Worm (Caenorhabditis elegans) whole organism, late embryonic: ENCODE data around the gene cct-2.

Source experiments
- K02D7.2 ChIP-seq: sonication (generic microtip); optimal IDR thresholded peaks from 2 replicates; lab custom pipeline; 2017; ENCODE audit warnings: mild to moderate bottlenecking, missing genetic modification characterization, missing compliant biosample characterization
- K09A11.1 ChIP-seq: sonication (generic microtip); optimal IDR thresholded peaks from 2 replicates; lab custom pipeline; 2017; ENCODE audit warnings: antibody characterized with exemption, mild to moderate bottlenecking, missing genetic modification characterization, missing compliant biosample characterization; ENCODE audit not compliant: insufficient read depth
- ceh-18 ChIP-seq: sonication (generic microtip); optimal IDR thresholded peaks from 2 replicates; lab custom pipeline; 2016; ENCODE audit warnings: missing genetic modification characterization, missing compliant biosample characterization
- ceh-19 ChIP-seq: fragments of 200-800 bp; sonication (Bioruptor generic); optimal IDR thresholded peaks from 2 replicates; lab custom pipeline; 2018; ENCODE audit warnings: mild to moderate bottlenecking, missing genetic modification characterization, missing compliant biosample characterization
- ceh-2 ChIP-seq: sonication (generic microtip); optimal IDR thresholded peaks from 2 replicates; lab custom pipeline; 2016; ENCODE audit warnings: missing genotype, missing genetic modification characterization, missing compliant biosample characterization
- ceh-22 ChIP-seq: sonication (generic microtip); optimal IDR thresholded peaks from 2 replicates; lab custom pipeline; 2017; ENCODE audit warnings: missing biosample characterization, missing genetic modification characterization
- ceh-24 ChIP-seq: sonication (generic microtip); optimal IDR thresholded peaks from 2 replicates; lab custom pipeline; 2016; ENCODE audit warnings: mild to moderate bottlenecking, missing genetic modification characterization, missing compliant biosample characterization
- ceh-45 ChIP-seq: fragments of 200-800 bp; sonication (Bioruptor generic); IDR thresholded peaks from 2 replicates; pipeline ENCODE4 v1.3.6; 2022; ENCODE audit warnings: missing genetic modification reagents, missing genetic modification characterization, missing compliant biosample characterization
- dmd-4 ChIP-seq: sonication (generic microtip); optimal IDR thresholded peaks from 2 replicates; lab custom pipeline; 2016; ENCODE audit warnings: borderline replicate concordance, missing genetic modification characterization, missing compliant biosample characterization
- elt-2 ChIP-seq: sonication (generic microtip); optimal IDR thresholded peaks from 2 replicates; lab custom pipeline; 2016; ENCODE audit warnings: missing genetic modification reagents, missing genetic modification characterization, missing compliant biosample characterization
- ets-4 ChIP-seq: sonication (generic microtip); optimal IDR thresholded peaks from 2 replicates; lab custom pipeline; 2016; ENCODE audit warnings: missing genetic modification characterization, missing compliant biosample characterization
- eyg-1 ChIP-seq: sonication (generic microtip); optimal IDR thresholded peaks from 2 replicates; lab custom pipeline; 2016; ENCODE audit warnings: missing genotype, missing genetic modification characterization, missing compliant biosample characterization
- gmeb-2 ChIP-seq: sonication (generic microtip); optimal IDR thresholded peaks from 2 replicates; lab custom pipeline; 2016; ENCODE audit warnings: missing genetic modification characterization, inconsistent platforms, missing compliant biosample characterization
- hlh-13 ChIP-seq: fragments of 200-800 bp; sonication (Bioruptor generic); optimal IDR thresholded peaks from 2 replicates; lab custom pipeline; 2018; ENCODE audit warnings: mild to moderate bottlenecking, missing genetic modification characterization, missing compliant biosample characterization
- lin-11 ChIP-seq: fragments of 200-800 bp; sonication (Bioruptor generic); optimal IDR thresholded peaks from 2 replicates; lab custom pipeline; 2018; ENCODE audit warnings: mild to moderate bottlenecking, missing genetic modification characterization, missing compliant biosample characterization
- nhr-11 ChIP-seq: fragments of 150-350 bp; optimal IDR thresholded peaks from 2 replicates; lab custom pipeline; 2014; ENCODE audit warnings: missing biosample characterization, missing genetic modification characterization
- nhr-232 ChIP-seq: sonication (generic microtip); optimal IDR thresholded peaks from 2 replicates; lab custom pipeline; 2016; ENCODE audit warnings: missing genetic modification characterization, missing compliant biosample characterization
- npax-4 ChIP-seq: sonication (generic microtip); optimal IDR thresholded peaks from 2 replicates; lab custom pipeline; 2016; ENCODE audit warnings: missing genetic modification characterization, missing compliant biosample characterization
- pag-3 ChIP-seq: sonication (generic microtip); optimal IDR thresholded peaks from 2 replicates; lab custom pipeline; 2016; ENCODE audit warnings: missing compliant biosample characterization, missing genetic modification characterization, borderline replicate concordance
- pat-9 ChIP-seq: fragments of 200-800 bp; sonication (Bioruptor generic); optimal IDR thresholded peaks from 2 replicates; lab custom pipeline; 2018; ENCODE audit warnings: mild to moderate bottlenecking, missing genetic modification characterization, moderate library complexity, missing compliant biosample characterization
- pax-1 ChIP-seq: fragments of 150-350 bp; optimal IDR thresholded peaks from 2 replicates; lab custom pipeline; 2014; ENCODE audit warnings: missing biosample characterization, missing genetic modification characterization
- pha-4 ChIP-seq: fragments of 150-350 bp; optimal IDR thresholded peaks from 2 replicates; lab custom pipeline; 2018; ENCODE audit warnings: missing biosample characterization, missing genetic modification reagents, missing genetic modification characterization
- rnt-1 ChIP-seq: sonication (generic microtip); optimal IDR thresholded peaks from 2 replicates; lab custom pipeline; 2016; ENCODE audit warnings: missing genetic modification characterization, missing compliant biosample characterization
- sdc-2 ChIP-seq: sonication (generic microtip); optimal IDR thresholded peaks from 2 replicates; lab custom pipeline; 2016; ENCODE audit warnings: missing genotype, missing genetic modification characterization, missing compliant biosample characterization
- sox-2 ChIP-seq: fragments of 200-800 bp; sonication (Bioruptor generic); IDR thresholded peaks from 2 replicates; pipeline ENCODE4 v1.3.6; 2022; ENCODE audit warnings: missing genetic modification reagents, missing genetic modification characterization, missing compliant biosample characterization
- tbx-7 ChIP-seq: sonication (generic microtip); optimal IDR thresholded peaks from 2 replicates; lab custom pipeline; 2016; ENCODE audit warnings: missing genotype, missing genetic modification characterization, missing compliant biosample characterization
- ttx-3 ChIP-seq: sonication (generic microtip); optimal IDR thresholded peaks from 2 replicates; lab custom pipeline; 2016; ENCODE audit warnings: missing genetic modification reagents, missing genetic modification characterization, missing compliant biosample characterization
- unc-42 ChIP-seq: sonication (generic microtip); optimal IDR thresholded peaks from 2 replicates; lab custom pipeline; 2016; ENCODE audit warnings: missing genotype, missing genetic modification characterization, missing compliant biosample characterization
- unc-55 ChIP-seq: sonication (generic microtip); optimal IDR thresholded peaks from 2 replicates; lab custom pipeline; 2017; ENCODE audit warnings: missing biosample characterization, missing genetic modification reagents, missing genetic modification characterization
- unc-86 ChIP-seq: sonication (generic microtip); optimal IDR thresholded peaks from 2 replicates; lab custom pipeline; 2016; ENCODE audit warnings: missing genetic modification characterization, missing compliant biosample characterization
- ztf-16 ChIP-seq: sonication (generic microtip); optimal IDR thresholded peaks from 2 replicates; lab custom pipeline; 2017; ENCODE audit warnings: missing genetic modification characterization, missing compliant biosample characterization

cct-2 gene

ce11 chrII:8959081-8959480, 31.5 kb downstream of the cct-2 start:
- TF ChIP-seq ceh-18 (tag; lab: Kevin White, UChicago) (peak; percentile 16), nhr-11 (no peak), rnt-1 (tag; lab: Kevin White, UChicago) (no peak), npax-4 (tag; lab: Kevin White, UChicago) (no peak), ceh-2 (no peak), ceh-19 (GFP tag; lab: Kevin White, UChicago) (no peak), ceh-22 (tag; lab: Kevin White, UChicago) (no peak), unc-55 (GFP tag; lab: Kevin White, UChicago) (peak; percentile 66), elt-2 (no peak), dmd-4 (tag; lab: Kevin White, UChicago) (no peak), ets-4 (tag; lab: Kevin White, UChicago) (no peak)

- TF ChIP-seq ceh-24 (tag; lab: Kevin White, UChicago) (no peak), ztf-16 (tag; lab: Kevin White, UChicago) (no peak), ceh-45 (GFP tag; lab: Robert Waterston, UW) (no peak), lin-11 (tag; lab: Kevin White, UChicago) (no peak), npax-4 (tag; lab: Kevin White, UChicago) (no peak), dmd-4 (tag; lab: Kevin White, UChicago) (no peak), tbx-7 (tag; lab: Kevin White, UChicago) (no peak), sox-2 (GFP tag; lab: Robert Waterston, UW) (no peak), sdc-2 (no peak), pag-3 (tag; lab: Kevin White, UChicago) (no peak), nhr-11 (no peak), K09A11.1 (tag; lab: Kevin White, UChicago) (no peak)
Observed at ce11 chrII:8960414-8960813, 32.9 kb downstream of the cct-2 start, which contains the start of gene cal-2. cal-2 (plus strand) TSS chrII:8960714.

ce11 chrII:8961450-8961849, 33.9 kb downstream of the cct-2 start:
- peak; percentile 70 for TF ChIP-seq unc-55 (GFP tag; lab: Kevin White, UChicago)
- TF ChIP-seq hlh-13, result no peak
- TF ChIP-seq, all 69 proteins: peak for 1

- no peak for TF ChIP-seq nhr-232
- TF ChIP-seq lin-11 (tag; lab: Kevin White, UChicago), result no peak
- TF ChIP-seq gmeb-2 (tag; lab: Kevin White, UChicago), result no peak
- TF ChIP-seq ceh-18 (tag; lab: Kevin White, UChicago), result peak; percentile 42
Observed at ce11 chrII:8962206-8962605, 34.7 kb downstream of the cct-2 start.

ce11 chrII:8964049-8964448, 36.5 kb downstream of the cct-2 start, which contains the start of gene sftd-3:
sftd-3 (minus strand) TSS chrII:8964149.
- no peak for TF ChIP-seq unc-42 (tag; lab: Kevin White, UChicago)
- no peak for TF ChIP-seq pat-9
- TF ChIP-seq ttx-3 (tag; lab: Kevin White, UChicago), result no peak
- TF ChIP-seq pax-1 (tag; lab: Kevin White, UChicago), result no peak
- no peak for TF ChIP-seq unc-86 (tag; lab: Kevin White, UChicago)
- TF ChIP-seq pha-4 (tag; lab: Kevin White, UChicago), result no peak
- no peak for TF ChIP-seq K02D7.2
- TF ChIP-seq ceh-45 (GFP tag; lab: Robert Waterston, UW), result no peak
- no peak for TF ChIP-seq ceh-22 (tag; lab: Kevin White, UChicago)

ce11 chrII:8964835-8965234, 37.3 kb downstream of the cct-2 start, which contains the start of the genes ndub-3 and C18E9.2:
ndub-3 (minus strand) TSS chrII:8964890.
C18E9.2 (plus strand) TSS chrII:8965006.
- TF ChIP-seq eyg-1 (tag; lab: Kevin White, UChicago), result no peak
- peak; percentile 14 for TF ChIP-seq ttx-3 (tag; lab: Kevin White, UChicago)
